Fruit fly (Drosophila melanogaster): ENCODE results near the gene CG4839.

CG4839 gene

DNA sequence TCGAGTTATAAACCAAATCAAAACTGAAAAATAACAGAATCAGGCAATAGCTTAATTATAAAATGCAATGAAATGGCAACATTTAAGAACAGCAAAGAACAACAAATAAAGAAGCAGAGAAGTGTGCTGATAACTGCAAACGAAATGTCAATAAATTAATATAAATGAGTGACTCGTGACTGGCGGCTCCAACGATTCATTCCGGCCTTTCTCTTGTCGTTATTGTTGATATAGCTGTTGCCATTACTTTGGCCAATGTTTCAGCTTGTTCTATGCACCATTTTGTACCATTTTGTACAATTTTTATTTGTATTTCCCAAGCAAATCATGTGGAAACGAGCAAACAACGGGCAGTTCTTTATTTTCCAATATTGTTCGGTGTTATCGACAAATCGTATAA lies 995 bp downstream of the CG4839 start:
- TF ChIP-seq CG13204 (GFP tag; optimal IDR thresholded peaks at IDR 0.05) (no peak), CG17806 (tag; optimal IDR thresholded peaks at IDR 0.05) (no peak), CG14655 (GFP tag; optimal IDR thresholded peaks at IDR 0.05) (no peak), EcR (GFP tag; optimal IDR thresholded peaks at IDR 0.05) (no peak), Ets98B (GFP tag; IDR thresholded peaks at IDR 0.05) (no peak)

dm6 chr2L:10146723-10147475 lies 2.3 kb downstream of the CG4839 start:
- no peak for TF ChIP-seq rn (GFP tag; IDR thresholded peaks at IDR 0.05)
- no peak for TF ChIP-seq Pif1A (GFP tag; optimal IDR thresholded peaks at IDR 0.05)
- TF ChIP-seq Ets98B (GFP tag; IDR thresholded peaks at IDR 0.05) = no peak
- TF ChIP-seq CG10348 (GFP tag; IDR thresholded peaks at IDR 0.05) = no peak
- TF ChIP-seq CG17806 (tag; optimal IDR thresholded peaks at IDR 0.05) = no peak
- no peak for TF ChIP-seq CG8301 (tag; optimal IDR thresholded peaks at IDR 0.05)
- TF ChIP-seq D1 (tag; optimal IDR thresholded peaks at IDR 0.05) = no peak
- no peak for TF ChIP-seq Pif1B (GFP tag; optimal IDR thresholded peaks at IDR 0.05)
- no peak for TF ChIP-seq CG34367 (tag; optimal IDR thresholded peaks at IDR 0.05)
- no peak for TF ChIP-seq CG14655 (GFP tag; optimal IDR thresholded peaks at IDR 0.05)
- no peak for TF ChIP-seq Snoo (tag; optimal IDR thresholded peaks at IDR 0.05)
- TF ChIP-seq CG9948 (tag; optimal IDR thresholded peaks at IDR 0.05) = no peak

DNA sequence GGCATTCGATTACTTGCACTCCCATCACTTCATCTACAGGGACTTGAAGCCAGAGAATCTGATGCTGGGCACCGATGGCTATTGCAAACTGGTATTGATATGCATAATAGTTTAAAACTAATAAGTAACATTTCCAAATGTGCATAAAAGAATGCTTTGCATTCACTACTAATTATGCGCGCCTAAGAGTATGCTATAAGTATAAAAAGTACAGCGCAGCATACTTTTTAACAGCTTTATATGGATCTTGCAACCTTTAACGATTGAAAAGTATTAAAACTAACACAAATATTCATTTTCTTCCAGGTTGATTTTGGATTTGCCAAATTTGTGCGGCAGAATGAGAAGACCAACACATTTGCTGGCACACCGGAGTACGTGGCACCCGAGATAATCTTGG lies 9.8 kb downstream of the CG4839 start:
- no peak for TF ChIP-seq CG12605 (GFP tag; IDR thresholded peaks at IDR 0.05)
- TF ChIP-seq Snoo (tag; optimal IDR thresholded peaks at IDR 0.05) = no peak
- TF ChIP-seq Pif1B (GFP tag; optimal IDR thresholded peaks at IDR 0.05) = no peak
- no peak for TF ChIP-seq CG32121 (GFP tag; IDR thresholded peaks at IDR 0.05)
- TF ChIP-seq CG9948 (tag; optimal IDR thresholded peaks at IDR 0.05) = no peak
- no peak for TF ChIP-seq Ets98B (GFP tag; IDR thresholded peaks at IDR 0.05)
- no peak for TF ChIP-seq EcR (GFP tag; optimal IDR thresholded peaks at IDR 0.05)
- TF ChIP-seq CG8301 (tag; optimal IDR thresholded peaks at IDR 0.05) = no peak
- TF ChIP-seq D1 (tag; optimal IDR thresholded peaks at IDR 0.05) = no peak
- TF ChIP-seq CG34367 (tag; optimal IDR thresholded peaks at IDR 0.05) = no peak
- TF ChIP-seq gl (tag; optimal IDR thresholded peaks at IDR 0.05) = no peak
- no peak for TF ChIP-seq fd96Ca (GFP tag; IDR thresholded peaks at IDR 0.05)
- no peak for TF ChIP-seq rn (GFP tag; IDR thresholded peaks at IDR 0.05)
- TF ChIP-seq CG4496 (GFP tag; IDR thresholded peaks at IDR 0.05) = no peak
- TF ChIP-seq CG8159 (tag; optimal IDR thresholded peaks at IDR 0.05) = no peak

DNA sequence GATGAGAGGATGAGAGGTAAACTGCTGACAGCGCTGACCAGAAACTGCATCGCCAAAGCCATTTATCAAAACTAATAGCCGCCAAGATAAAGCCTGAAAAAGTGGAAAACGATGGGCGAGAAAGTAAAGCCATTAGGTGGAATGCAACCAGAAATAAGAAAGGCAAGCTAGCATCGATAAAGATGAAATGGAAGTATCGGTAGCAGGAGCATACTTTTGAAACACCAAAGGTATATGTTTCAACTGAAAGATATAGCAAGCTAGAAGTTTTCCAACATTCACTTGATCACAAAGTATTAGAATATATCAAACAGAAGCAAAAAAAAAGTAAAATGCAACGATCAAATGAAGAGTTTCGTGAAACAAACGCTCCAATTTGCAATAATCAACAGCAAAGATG lies 27.8 kb downstream of the CG4839 start, which contains the start of gene CG13137:
Gene CG13137 (plus strand): TSS at position 301 of the 400 bp plus-strand sequence.
- TF ChIP-seq CG13204 (GFP tag; optimal IDR thresholded peaks at IDR 0.05) (no peak), CG9948 (tag; optimal IDR thresholded peaks at IDR 0.05) (no peak), CG17806 (tag; optimal IDR thresholded peaks at IDR 0.05) (no peak), CG32121 (GFP tag; IDR thresholded peaks at IDR 0.05) (no peak), EcR (GFP tag; optimal IDR thresholded peaks at IDR 0.05) (no peak), Pif1B (GFP tag; optimal IDR thresholded peaks at IDR 0.05) (no peak), CG4496 (GFP tag; IDR thresholded peaks at IDR 0.05) (no peak), CG12605 (GFP tag; IDR thresholded peaks at IDR 0.05) (no peak), rn (GFP tag; IDR thresholded peaks at IDR 0.05) (no peak), Snoo (tag; optimal IDR thresholded peaks at IDR 0.05) (no peak)

dm6 chr2L:10180182-10180779 lies 35.7 kb downstream of the CG4839 start, which contains the start of gene CG44153:
Gene CG44153, minus strand, starts transcription at chr2L:10180256.
- TF ChIP-seq CG17806 (tag; optimal IDR thresholded peaks at IDR 0.05) (no peak), CG8301 (tag; optimal IDR thresholded peaks at IDR 0.05) (no peak), CG14655 (GFP tag; optimal IDR thresholded peaks at IDR 0.05) (no peak), CG9948 (tag; optimal IDR thresholded peaks at IDR 0.05) (no peak), CG4496 (GFP tag; IDR thresholded peaks at IDR 0.05) (no peak), CG32121 (GFP tag; IDR thresholded peaks at IDR 0.05) (no peak), CG8159 (tag; optimal IDR thresholded peaks at IDR 0.05) (no peak), CG12605 (GFP tag; IDR thresholded peaks at IDR 0.05) (no peak), CG13204 (GFP tag; optimal IDR thresholded peaks at IDR 0.05) (no peak), CG15710 (tag; optimal IDR thresholded peaks at IDR 0.05) (no peak), Ets98B (GFP tag; IDR thresholded peaks at IDR 0.05) (no peak), gl (tag; optimal IDR thresholded peaks at IDR 0.05) (no peak), fd96Ca (GFP tag; IDR thresholded peaks at IDR 0.05) (no peak), Pif1A (GFP tag; optimal IDR thresholded peaks at IDR 0.05) (no peak)

DNA sequence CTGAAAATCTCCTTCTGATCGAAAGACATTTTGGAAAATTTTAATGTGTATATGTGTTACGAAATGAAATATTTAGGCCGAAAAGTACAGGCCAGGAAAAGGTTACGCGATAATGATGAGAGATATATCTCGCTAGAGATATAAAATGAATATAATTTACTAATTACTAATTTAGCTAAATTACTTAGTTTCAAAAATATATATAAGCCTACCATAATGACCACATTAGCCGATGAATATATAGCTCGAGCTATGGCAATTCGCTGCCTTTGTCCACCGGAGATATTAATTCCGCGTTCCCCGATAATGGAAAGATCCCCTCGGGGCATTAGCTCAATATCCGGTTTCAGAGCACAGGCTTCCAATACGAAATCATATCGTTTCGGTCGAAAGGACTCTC lies 46.8 kb downstream of the CG4839 start, which contains the start of gene Fum4:
Gene Fum4 (minus strand): TSS at position 101 of the 400 bp plus-strand sequence.
- TF ChIP-seq Snoo (tag; optimal IDR thresholded peaks at IDR 0.05) = no peak
- no peak for TF ChIP-seq Pif1B (GFP tag; optimal IDR thresholded peaks at IDR 0.05)
- TF ChIP-seq CG12605 (GFP tag; IDR thresholded peaks at IDR 0.05) = no peak
- no peak for TF ChIP-seq CG34367 (tag; optimal IDR thresholded peaks at IDR 0.05)
- TF ChIP-seq rn (GFP tag; IDR thresholded peaks at IDR 0.05) = no peak
- no peak for TF ChIP-seq Pif1A (GFP tag; optimal IDR thresholded peaks at IDR 0.05)
- TF ChIP-seq gl (tag; optimal IDR thresholded peaks at IDR 0.05) = no peak
- TF ChIP-seq CG14655 (GFP tag; optimal IDR thresholded peaks at IDR 0.05) = no peak
- TF ChIP-seq CG17806 (tag; optimal IDR thresholded peaks at IDR 0.05) = no peak
- TF ChIP-seq CG8301 (tag; optimal IDR thresholded peaks at IDR 0.05) = no peak
- no peak for TF ChIP-seq D1 (tag; optimal IDR thresholded peaks at IDR 0.05)
- no peak for TF ChIP-seq fd96Ca (GFP tag; IDR thresholded peaks at IDR 0.05)

All from whole organism, pupa.